Fruit fly (Drosophila melanogaster): ENCODE measurements around the gene Plp.

Gene Plp

DNA sequence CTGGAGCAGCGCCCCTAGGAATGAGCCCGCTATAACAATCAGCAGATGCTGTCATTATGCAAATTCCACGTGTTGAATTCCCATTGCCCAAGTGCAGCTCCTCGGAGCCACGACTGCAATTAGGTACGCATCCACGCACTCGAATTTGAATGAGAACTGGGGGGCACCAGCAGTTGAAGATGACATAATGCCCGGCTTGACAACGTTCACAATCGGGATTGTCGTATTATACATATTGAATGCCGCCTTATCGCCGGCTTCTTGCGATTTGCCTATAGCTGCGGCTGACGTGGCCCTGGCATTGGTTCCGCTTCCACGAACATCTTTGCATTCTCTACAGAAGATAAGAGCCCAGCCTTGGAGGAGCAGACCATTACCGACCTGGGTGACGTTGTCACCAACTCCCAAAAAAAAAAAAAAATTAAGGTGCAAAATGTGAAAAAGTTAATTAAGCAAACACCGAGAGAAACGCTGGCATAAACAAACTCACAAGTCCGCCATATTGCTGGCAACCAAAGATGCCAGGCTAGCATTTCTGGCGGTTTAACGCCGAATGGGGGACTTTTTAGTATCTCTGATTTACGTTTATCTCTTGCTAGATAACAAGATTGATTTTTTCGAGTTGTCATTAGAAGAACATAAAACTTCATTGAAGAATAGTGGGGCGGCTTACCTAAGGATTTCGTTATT lies 45.9 kb upstream of the Plp start:
- TF ChIP-seq CG10431 (GFP tag; optimal IDR thresholded peaks at IDR 0.05): no peak
- TF ChIP-seq CG9817 (tag; optimal IDR thresholded peaks at IDR 0.05): no peak
- TF ChIP-seq luna (GFP tag; optimal IDR thresholded peaks at IDR 0.05): no peak
- no peak for TF ChIP-seq insv (GFP tag; optimal IDR thresholded peaks at IDR 0.05)
- TF ChIP-seq Meics (GFP tag; optimal IDR thresholded peaks at IDR 0.05): no peak
- TF ChIP-seq nau (GFP tag; optimal IDR thresholded peaks at IDR 0.05): no peak
- TF ChIP-seq gce (GFP tag; IDR thresholded peaks at IDR 0.05): no peak
- no peak for TF ChIP-seq pita (GFP tag; optimal IDR thresholded peaks at IDR 0.05)
- no peak for TF ChIP-seq Bteb2 (GFP tag; optimal IDR thresholded peaks at IDR 0.05)
- TF ChIP-seq Ptx1 (GFP tag; IDR thresholded peaks at IDR 0.05): no peak
- no peak for TF ChIP-seq zen2 (GFP tag; IDR thresholded peaks at IDR 0.05; ENCODE audit: partially characterized antibody)
- TF ChIP-seq ftz-f1 (GFP tag; optimal IDR thresholded peaks at IDR 0.05): no peak
- TF ChIP-seq CG6654 (GFP tag; optimal IDR thresholded peaks at IDR 0.05): no peak
- no peak for TF ChIP-seq CG18011 (GFP tag; optimal IDR thresholded peaks at IDR 0.05)
- no peak for TF ChIP-seq CG2889 (GFP tag; IDR thresholded peaks at IDR 0.05)
- TF ChIP-seq vvl (GFP tag; IDR thresholded peaks at IDR 0.05): no peak
- TF ChIP-seq dm (GFP tag; optimal IDR thresholded peaks at IDR 0.05): no peak
- no peak for TF ChIP-seq wek (GFP tag; optimal IDR thresholded peaks at IDR 0.05)
- TF ChIP-seq CG32767 (GFP tag; IDR thresholded peaks at IDR 0.05): no peak
- TF ChIP-seq Side (GFP tag; optimal IDR thresholded peaks at IDR 0.05): no peak
- TF ChIP-seq CG15073 (GFP tag; optimal IDR thresholded peaks at IDR 0.05): no peak
- no peak for TF ChIP-seq ERR (GFP tag; optimal IDR thresholded peaks at IDR 0.05)
- peak in 1 of 2 experiments; percentile 85 for TF ChIP-seq Pdp1 (GFP tag; optimal IDR thresholded peaks at IDR 0.05)
- no peak for TF ChIP-seq wor (GFP tag; IDR thresholded peaks at IDR 0.05)
- no peak for TF ChIP-seq gsb-n (tag; optimal IDR thresholded peaks at IDR 0.05)
- no peak for TF ChIP-seq jigr1 (GFP tag; IDR thresholded peaks at IDR 0.05)
- TF ChIP-seq twi (tag; optimal IDR thresholded peaks at IDR 0.05): no peak
- TF ChIP-seq E2f1 (GFP tag; IDR thresholded peaks at IDR 0.05): no peak
- no peak for TF ChIP-seq CG31388 (GFP tag; optimal IDR thresholded peaks at IDR 0.05)
- peak; percentile 39; the same call in 1 of the 2 replicates for TF ChIP-seq CG42726 (GFP tag; IDR thresholded peaks at IDR 0.05; ENCODE audit: partially characterized antibody)
- no peak for TF ChIP-seq CG2199 (GFP tag; IDR thresholded peaks at IDR 0.05)
- TF ChIP-seq so (GFP tag; IDR thresholded peaks at IDR 0.05): no peak
- TF ChIP-seq CG30431 (GFP tag; optimal IDR thresholded peaks at IDR 0.05): no peak
- TF ChIP-seq Xbp1 (GFP tag; optimal IDR thresholded peaks at IDR 0.05): peak; percentile 88
- TF ChIP-seq CG34224 (GFP tag; IDR thresholded peaks at IDR 0.05; ENCODE audit: partially characterized antibody): no peak
- TF ChIP-seq GATAe (GFP tag; conservative IDR thresholded peaks at IDR 0.05): no peak
- TF ChIP-seq NfI (GFP tag; optimal IDR thresholded peaks at IDR 0.05): no peak
- no peak for TF ChIP-seq Usf (GFP tag; optimal IDR thresholded peaks at IDR 0.05)
- no peak for TF ChIP-seq crol (GFP tag; IDR thresholded peaks at IDR 0.05)
- TF ChIP-seq ash1 (GFP tag; optimal IDR thresholded peaks at IDR 0.05): no peak
- no peak for TF ChIP-seq CG8388 (GFP tag; optimal IDR thresholded peaks at IDR 0.05)
- no peak for TF ChIP-seq CG10267 (tag; optimal IDR thresholded peaks at IDR 0.05)
- peak; percentile 24 for TF ChIP-seq grn (GFP tag; optimal IDR thresholded peaks at IDR 0.05)
- no peak for TF ChIP-seq CG18764 (GFP tag; optimal IDR thresholded peaks at IDR 0.05)
- TF ChIP-seq psq (GFP tag; optimal IDR thresholded peaks at IDR 0.05): no peak
- no peak for TF ChIP-seq ATbp (GFP tag; optimal IDR thresholded peaks at IDR 0.05)
- no peak for TF ChIP-seq CG9437 (GFP tag; optimal IDR thresholded peaks at IDR 0.05)
- no peak for TF ChIP-seq CG18599 (GFP tag; optimal IDR thresholded peaks at IDR 0.05)
- TF ChIP-seq hb (GFP tag; IDR thresholded peaks at IDR 0.05; ENCODE audit: partially characterized antibody): no peak
- no peak for TF ChIP-seq CG10274 (GFP tag; optimal IDR thresholded peaks at IDR 0.05)

All from whole organism, embryonic.